Worm (Caenorhabditis elegans): ENCODE data around the gene oxy-4.

- TF ChIP-seq pha-4 (tag; optimal IDR thresholded peaks at IDR 0.05) (no peak), ces-1 (GFP tag; optimal IDR thresholded peaks at IDR 0.05) (no peak), snpc-4 (tag; optimal IDR thresholded peaks at IDR 0.05) (no peak), ham-2 (GFP tag; optimal IDR thresholded peaks at IDR 0.05) (no peak), unc-120 (tag; optimal IDR thresholded peaks at IDR 0.05; ENCODE audit: poor library complexity, severe bottlenecking) (no peak), M03D4.4 (tag; optimal IDR thresholded peaks at IDR 0.05) (no peak), lin-32 (GFP tag; optimal IDR thresholded peaks at IDR 0.05) (no peak), lin-13 (tag; optimal IDR thresholded peaks at IDR 0.05) (no peak), mep-1 (tag; optimal IDR thresholded peaks at IDR 0.05) (no peak), unc-62 (GFP tag; optimal IDR thresholded peaks at IDR 0.05) (no peak), nhr-237 (tag; optimal IDR thresholded peaks at IDR 0.05) (no peak), nhr-28 (tag; optimal IDR thresholded peaks at IDR 0.05) (no peak)
Observed at ce11 chrIII:5126988-5127387, 31.6 kb downstream of the oxy-4 start.

All from whole organism, mixed stage, embryonic.